Fruit fly (Drosophila melanogaster) whole organism, embryonic: Measurements from ENCODE around the gene Vha14-2.

ENCODE experiments used
- Asciz ChIP-seq: fragments of 200-800 bp; sonication (Bioruptor generic); optimal IDR thresholded peaks from 2 replicates; lab custom pipeline; 2017; ENCODE audit warnings: missing biosample characterization, mild to moderate bottlenecking, missing genetic modification characterization, missing genetic modification reagents
- Atf6 ChIP-seq: fragments of 200-800 bp; sonication (Bioruptor generic); IDR thresholded peaks from 2 replicates; pipeline ENCODE4 v1.3.6; 2022; ENCODE audit warnings: missing biosample characterization, missing genetic modification characterization
- Bgb ChIP-seq: fragments of 200-800 bp; sonication (Bioruptor generic); IDR thresholded peaks from 2 replicates; pipeline ENCODE4 v1.3.6; 2022; ENCODE audit warnings: missing biosample characterization, missing genetic modification characterization; ENCODE audit not compliant: partially characterized antibody
- CG10366 ChIP-seq: fragments of 200-800 bp; sonication (Bioruptor generic); IDR thresholded peaks from 2 replicates; pipeline ENCODE4 v1.3.6; 2022; ENCODE audit warnings: missing biosample characterization, missing genetic modification characterization
- CG12744 ChIP-seq: fragments of 200-800 bp; sonication (Bioruptor generic); optimal IDR thresholded peaks from 2 replicates; lab custom pipeline; 2016; ENCODE audit warnings: missing biosample characterization, missing genetic modification characterization
- CG13775 ChIP-seq: fragments of 200-800 bp; sonication (Bioruptor generic); optimal IDR thresholded peaks from 3 replicates; lab custom pipeline; 2017; ENCODE audit warnings: missing biosample characterization, mild to moderate bottlenecking, missing genetic modification characterization
- CG15479 ChIP-seq: fragments of 200-800 bp; sonication (Bioruptor generic); optimal IDR thresholded peaks from 3 replicates; lab custom pipeline; 2019; ENCODE audit warnings: missing biosample characterization, mild to moderate bottlenecking, missing genetic modification characterization, moderate library complexity
- CG1647 ChIP-seq: fragments of 200-800 bp; sonication (Bioruptor generic); optimal IDR thresholded peaks from 3 replicates; lab custom pipeline; 2016; ENCODE audit warnings: missing biosample characterization, missing genetic modification characterization
- CG16815 ChIP-seq: fragments of 200-800 bp; sonication (Bioruptor generic); optimal IDR thresholded peaks from 3 replicates; lab custom pipeline; 2017; ENCODE audit warnings: missing biosample characterization, mild to moderate bottlenecking, missing genetic modification characterization
- CG17186 ChIP-seq: fragments of 200-800 bp; sonication (Bioruptor generic); optimal IDR thresholded peaks from 3 replicates; lab custom pipeline; 2017; ENCODE audit warnings: missing biosample characterization, missing genetic modification reagents, missing genetic modification characterization
- CG17829 ChIP-seq: fragments of 200-800 bp; optimal IDR thresholded peaks from 2 replicates; lab custom pipeline; 2019; ENCODE audit warnings: missing biosample characterization, mild to moderate bottlenecking, missing genetic modification characterization, moderate library complexity
- CG18011 ChIP-seq: fragments of 200-800 bp; sonication (Bioruptor generic); optimal IDR thresholded peaks from 2 replicates; lab custom pipeline; 2017; ENCODE audit warnings: missing biosample characterization, missing genetic modification characterization, mild to moderate bottlenecking, moderate library complexity, missing genotype
- CG18599 ChIP-seq: fragments of 200-800 bp; sonication (Bioruptor generic); optimal IDR thresholded peaks from 3 replicates; lab custom pipeline; 2017; ENCODE audit warnings: missing biosample characterization, missing genetic modification characterization, mild to moderate bottlenecking, moderate library complexity, missing genetic modification reagents
- CG3065 ChIP-seq: fragments of 200-800 bp; sonication (Bioruptor generic); optimal IDR thresholded peaks from 2 replicates; lab custom pipeline; 2016; ENCODE audit warnings: missing biosample characterization, missing genetic modification characterization
- CG31441 ChIP-seq: fragments of 200-800 bp; sonication (Bioruptor generic); IDR thresholded peaks from 2 replicates; pipeline ENCODE4 v1.3.6; 2022; ENCODE audit warnings: missing biosample characterization, missing genetic modification characterization
- CG33213 ChIP-seq: fragments of 200-800 bp; sonication (Bioruptor generic); optimal IDR thresholded peaks from 3 replicates; lab custom pipeline; 2016; ENCODE audit warnings: missing biosample characterization, missing genetic modification characterization
- CG34422 ChIP-seq: fragments of 200-800 bp; sonication (Bioruptor generic); IDR thresholded peaks from 3 replicates; pipeline ENCODE4 v1.3.6; 2022; ENCODE audit warnings: missing biosample characterization, missing genetic modification characterization
- CG4820 ChIP-seq: fragments of 200-800 bp; sonication (Bioruptor generic); optimal IDR thresholded peaks from 3 replicates; lab custom pipeline; 2016; ENCODE audit warnings: missing biosample characterization, missing genetic modification characterization
- CG5953 ChIP-seq: fragments of 200-800 bp; sonication (Bioruptor generic); IDR thresholded peaks from 2 replicates; pipeline ENCODE4 v1.3.6; 2022; ENCODE audit warnings: missing biosample characterization, missing genetic modification characterization
- CG8290 ChIP-seq, 3 experiments: fragments of 200-800 bp; sonication (Bioruptor generic); optimal IDR thresholded peaks; 2 replicates each; lab custom pipeline; 2016 to 2019; ENCODE audit warnings: missing biosample characterization in 3 of 3, missing genetic modification characterization in 3 of 3, mild to moderate bottlenecking in 2 of 3, moderate library complexity in 1 of 3
- CG8359 ChIP-seq: fragments of 200-800 bp; sonication (Bioruptor generic); optimal IDR thresholded peaks from 2 replicates; lab custom pipeline; 2017; ENCODE audit warnings: missing biosample characterization, mild to moderate bottlenecking, missing genetic modification characterization, borderline replicate concordance
- CG8478 ChIP-seq: fragments of >200 bp; optimal IDR thresholded peaks from 2 replicates; lab custom pipeline; 2018
- CG9727 ChIP-seq: fragments of 200-800 bp; sonication (Bioruptor generic); optimal IDR thresholded peaks from 3 replicates; lab custom pipeline; 2017; ENCODE audit warnings: missing biosample characterization, mild to moderate bottlenecking, missing genetic modification characterization
- Dll ChIP-seq: fragments of 200-800 bp; sonication (Bioruptor generic); IDR thresholded peaks from 4 replicates; pipeline ENCODE4 v1.3.6; 2022; ENCODE audit warnings: missing biosample characterization, missing genetic modification characterization; ENCODE audit not compliant: partially characterized antibody
- ERR ChIP-seq: fragments of 200-800 bp; sonication (Bioruptor generic); optimal IDR thresholded peaks from 2 replicates; lab custom pipeline; 2016; ENCODE audit warnings: missing biosample characterization, missing genetic modification characterization
- Hey ChIP-seq: fragments of 200-800 bp; sonication (Bioruptor generic); optimal IDR thresholded peaks from 3 replicates; lab custom pipeline; 2018; ENCODE audit warnings: missing biosample characterization, mild to moderate bottlenecking, missing genetic modification characterization
- Hr78 ChIP-seq, 2 experiments: fragments of 200-800 bp in 1 of 2; fragments of >200 bp in 1 of 2; sonication (Bioruptor generic) in 1 of 2; optimal IDR thresholded peaks; 2 replicates each; lab custom pipeline; 2017 to 2019; ENCODE audit warnings: missing biosample characterization in 2 of 2, missing genetic modification characterization in 2 of 2, mild to moderate bottlenecking in 1 of 2, moderate library complexity in 1 of 2
- Mes4 ChIP-seq: fragments of 200-800 bp; sonication (Bioruptor generic); optimal IDR thresholded peaks from 2 replicates; lab custom pipeline; 2016; ENCODE audit warnings: missing biosample characterization, missing genetic modification characterization
- Sry-β ChIP-seq: fragments of 200-800 bp; sonication (Bioruptor generic); optimal IDR thresholded peaks from 2 replicates; lab custom pipeline; 2018; ENCODE audit warnings: missing biosample characterization, mild to moderate bottlenecking, missing genetic modification characterization, moderate library complexity
- ab ChIP-seq: fragments of 200-800 bp; sonication (Bioruptor generic); optimal IDR thresholded peaks from 2 replicates; lab custom pipeline; 2016; ENCODE audit warnings: missing biosample characterization, missing genetic modification characterization
- amos ChIP-seq: fragments of 200-800 bp; sonication (Bioruptor generic); IDR thresholded peaks from 2 replicates; pipeline ENCODE4 v1.3.6; 2022; ENCODE audit warnings: missing biosample characterization, missing genetic modification characterization; ENCODE audit not compliant: partially characterized antibody
- bab2 ChIP-seq: fragments of 200-800 bp; sonication (Bioruptor generic); optimal IDR thresholded peaks from 2 replicates; lab custom pipeline; 2016; ENCODE audit warnings: missing biosample characterization, missing genetic modification characterization
- bbx ChIP-seq: fragments of 200-800 bp; sonication (Bioruptor generic); IDR thresholded peaks from 2 replicates; pipeline ENCODE4 v1.3.6; 2022; ENCODE audit warnings: missing biosample characterization, missing genetic modification characterization; ENCODE audit not compliant: partially characterized antibody
- emc ChIP-seq: fragments of 200-800 bp; sonication (Bioruptor generic); optimal IDR thresholded peaks from 2 replicates; lab custom pipeline; 2016; ENCODE audit warnings: missing biosample characterization, missing genetic modification characterization
- ftz-f1 ChIP-seq: fragments of 200-800 bp; sonication (Bioruptor generic); optimal IDR thresholded peaks from 2 replicates; lab custom pipeline; 2016; ENCODE audit warnings: missing biosample characterization, missing genetic modification characterization
- gcm ChIP-seq: fragments of 200-800 bp; sonication (Bioruptor generic); optimal IDR thresholded peaks from 2 replicates; lab custom pipeline; 2019; ENCODE audit warnings: missing biosample characterization, mild to moderate bottlenecking, missing genetic modification characterization, moderate library complexity
- jing ChIP-seq: fragments of 200-800 bp; sonication (Bioruptor generic); optimal IDR thresholded peaks from 2 replicates; lab custom pipeline; 2018; ENCODE audit warnings: missing biosample characterization, mild to moderate bottlenecking, missing genetic modification characterization
- kay ChIP-seq: fragments of 200-800 bp; sonication (Bioruptor generic); optimal IDR thresholded peaks from 2 replicates; lab custom pipeline; 2016; ENCODE audit warnings: missing biosample characterization, missing genetic modification characterization
- klu ChIP-seq: fragments of 200-800 bp; sonication (Bioruptor generic); IDR thresholded peaks from 2 replicates; pipeline ENCODE4 v1.3.6; 2022; ENCODE audit warnings: missing biosample characterization, missing genetic modification characterization
- lov ChIP-seq, 2 experiments: fragments of 200-800 bp in 1 of 2; fragments of >200 bp in 1 of 2; sonication (Bioruptor generic) in 1 of 2; IDR thresholded peaks in 1 of 2; optimal IDR thresholded peaks in 1 of 2; 2 replicates in 1 of 2; 3 replicates in 1 of 2; pipeline versions ENCODE4 v1.3.6 to Lab custom; 2017 to 2022; ENCODE audit warnings: missing biosample characterization in 1 of 2, missing genetic modification characterization in 1 of 2
- nmo ChIP-seq: fragments of 200-800 bp; sonication (Bioruptor generic); optimal IDR thresholded peaks from 2 replicates; lab custom pipeline; 2018; ENCODE audit warnings: missing biosample characterization, mild to moderate bottlenecking, missing genetic modification characterization, moderate library complexity
- pan ChIP-seq, 4 experiments: fragments of >200 bp in 3 of 4; fragments of 200-800 bp in 1 of 4; sonication (Bioruptor generic) in 1 of 4; optimal IDR thresholded peaks in 3 of 4; IDR thresholded peaks in 1 of 4; 2 replicates each; pipeline versions ENCODE4 v1.3.6 to Lab custom; 2017 to 2022; ENCODE audit warnings: missing biosample characterization in 2 of 4, missing genetic modification characterization in 2 of 4, mixed read lengths in 1 of 4
- pum ChIP-seq: fragments of 200-800 bp; sonication (Bioruptor generic); optimal IDR thresholded peaks from 2 replicates; lab custom pipeline; 2016; ENCODE audit warnings: missing biosample characterization, missing genetic modification characterization
- ranshi ChIP-seq: fragments of 200-800 bp; sonication (Bioruptor generic); IDR thresholded peaks from 2 replicates; pipeline ENCODE4 v1.3.6; 2022; ENCODE audit warnings: missing biosample characterization, missing genetic modification characterization
- sim ChIP-seq: fragments of 200-800 bp; sonication (Bioruptor generic); IDR thresholded peaks from 2 replicates; pipeline ENCODE4 v1.3.6; 2022; ENCODE audit warnings: missing biosample characterization, missing genetic modification characterization
- stc ChIP-seq: fragments of 200-800 bp; sonication (Bioruptor generic); IDR thresholded peaks from 2 replicates; pipeline ENCODE4 v1.3.6; 2022; ENCODE audit warnings: missing biosample characterization, missing genetic modification characterization
- tup ChIP-seq: fragments of 200-800 bp; sonication (Bioruptor generic); optimal IDR thresholded peaks from 2 replicates; lab custom pipeline; 2016; ENCODE audit warnings: missing biosample characterization, mild to moderate bottlenecking, missing genetic modification characterization, moderate library complexity

Vha14-2 gene

DNA sequence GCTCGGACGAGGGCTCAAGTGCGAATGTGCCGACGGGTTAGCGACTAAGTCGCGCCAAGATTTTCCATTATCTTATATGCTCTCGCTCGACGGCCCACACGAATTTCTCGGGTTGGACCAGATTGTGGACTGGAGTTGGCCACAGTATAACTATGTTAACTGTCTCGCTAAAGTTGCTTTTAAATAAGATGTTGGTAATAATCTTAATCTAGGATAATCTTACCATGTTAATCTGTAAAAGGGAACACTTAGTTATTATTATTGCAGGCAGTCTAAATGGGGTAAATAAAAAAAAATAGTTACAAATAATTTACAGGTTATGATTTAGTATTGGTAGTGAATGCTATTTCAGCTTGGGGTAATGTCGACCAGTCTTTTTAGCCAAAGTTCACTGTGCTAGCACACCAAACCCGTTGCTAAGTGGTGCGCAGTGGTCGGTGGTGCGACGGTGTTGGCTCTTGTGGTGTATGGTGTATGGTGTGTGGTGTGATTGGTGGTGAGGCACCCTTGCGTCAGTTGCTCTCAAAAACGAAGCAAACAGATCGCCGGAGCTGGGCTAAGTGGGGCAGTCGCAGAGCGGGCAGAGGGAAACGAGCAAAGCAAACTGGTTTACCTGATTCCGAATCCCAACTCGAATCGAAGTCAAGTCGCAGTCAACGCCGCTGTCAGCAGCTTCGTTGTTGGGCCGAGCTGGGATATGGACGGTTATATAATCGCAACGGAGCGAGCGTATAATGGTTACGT lies 10.0 kb upstream of the Vha14-2 start, which contains the start of gene Obp83g (continued):
- TF ChIP-seq CG34422 (GFP tag; lab: Robert Waterston, UW) (no peak), ERR (GFP tag; lab: Kevin White, UChicago) (no peak), bab2 (GFP tag; lab: Kevin White, UChicago) (no peak), tup (GFP tag; lab: Kevin White, UChicago) (no peak), lov (optimal IDR thresholded peaks at IDR 0.05; lab: Kevin White, UChicago) (no peak), lov (GFP tag; IDR thresholded peaks at IDR 0.05; lab: Robert Waterston, UW) (0 out of 3 replicates have a peak, but pooled peaks have one; percentile 48), Sry-β (GFP tag; lab: Kevin White, UChicago) (no peak), CG13775 (peak; percentile 9), jing (GFP tag; lab: Kevin White, UChicago) (no peak), amos (GFP tag; lab: Robert Waterston, UW) (no peak), CG10366 (peak; percentile 23; the same call in 1 of the 2 replicates), CG12744 (GFP tag; lab: Kevin White, UChicago) (no peak), CG18599 (peak; percentile 55), CG8478 (lab: Kevin White, UChicago) (no peak), CG15479 (GFP tag; lab: Kevin White, UChicago) (no peak), CG1647 (GFP tag; lab: Kevin White, UChicago) (no peak), nmo (GFP tag; lab: Kevin White, UChicago) (peak; percentile 46), gcm (GFP tag; lab: Kevin White, UChicago) (no peak), CG17186 (no peak), Atf6 (peak; percentile 58; the same call in 1 of the 2 replicates), CG16815 (GFP tag; lab: Kevin White, UChicago) (no peak), klu (GFP tag; lab: Robert Waterston, UW) (no peak), Mes4 (no peak), stc (GFP tag; lab: Robert Waterston, UW) (no peak), CG4820 (peak; percentile 4), Bgb (no peak), CG17829 (tag; lab: Kevin White, UChicago) (peak; percentile 9), ab (no peak), CG18011 (no peak), ftz-f1 (no peak), bbx (GFP tag; lab: Robert Waterston, UW) (no peak), CG5953 (GFP tag; lab: Robert Waterston, UW) (0 out of 2 replicates have a peak, but pooled peaks have one; percentile 12), CG9727 (GFP tag; lab: Kevin White, UChicago) (peak; percentile 18), CG33213 (GFP tag; lab: Kevin White, UChicago) (no peak), CG8290 (GFP tag; optimal IDR thresholded peaks at IDR 0.05; lab: Kevin White, UChicago) (no peak), CG8290 (tag; optimal IDR thresholded peaks at IDR 0.05; lab: Kevin White, UChicago) (no peak), pum (GFP tag; lab: Kevin White, UChicago) (peak; percentile 10), ranshi (no peak), emc (GFP tag; lab: Kevin White, UChicago) (no peak), CG31441 (peak; percentile 47; the same call in 1 of the 2 replicates), CG8359 (GFP tag; lab: Kevin White, UChicago) (no peak), sim (GFP tag; lab: Robert Waterston, UW) (no peak), Asciz (GFP tag; lab: Kevin White, UChicago) (peak; percentile 18), CG3065 (GFP tag; lab: Kevin White, UChicago) (no peak), pan (optimal IDR thresholded peaks at IDR 0.05; lab: Kevin White, UChicago) (no peak), pan (GFP tag; optimal IDR thresholded peaks at IDR 0.05 in 1 of 2, IDR thresholded peaks at IDR 0.05 in 1 of 2) (no peak), Hey (no peak), Hr78 (GFP tag; optimal IDR thresholded peaks at IDR 0.05; lab: Kevin White, UChicago) (peak in 1 of 2 experiments; percentile 8), kay (GFP tag; lab: Kevin White, UChicago) (no peak), Dll (GFP tag; lab: Robert Waterston, UW) (no peak)
